Worm (Caenorhabditis elegans): Measurements from ENCODE around the gene F25H8.2.
"Not testable (repeated sequence)": the region's sequence is repeated elsewhere in the genome, so short reads cannot be mapped to it uniquely, and the experiment has no call there.

DNA sequence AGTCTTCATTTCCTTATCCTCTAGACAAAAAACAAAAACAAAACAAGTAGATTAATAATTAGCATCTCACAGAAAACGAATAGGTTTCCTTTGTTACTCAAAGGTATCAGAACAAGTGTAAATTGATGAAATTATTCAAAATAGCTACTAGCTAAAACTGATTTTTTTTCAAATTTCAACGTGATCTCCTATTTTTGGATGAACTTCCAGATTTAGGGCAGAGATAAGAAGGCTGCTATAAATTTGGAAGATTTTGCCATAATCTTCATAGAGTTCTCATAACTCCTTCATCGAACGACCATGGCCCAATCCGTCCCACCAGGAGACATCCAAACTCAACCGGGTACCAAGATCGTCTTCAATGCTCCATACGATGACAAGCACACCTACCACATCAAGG lies 37.7 kb upstream of the F25H8.2 start, which contains the start of gene msp-77:
- not testable (repeated sequence) for TF ChIP-seq ztf-23 (GFP tag; IDR thresholded peaks at IDR 0.05); tab-1 (GFP tag; IDR thresholded peaks at IDR 0.05); cog-1 (tag; optimal IDR thresholded peaks at IDR 0.05); ztf-29 (GFP tag; IDR thresholded peaks at IDR 0.05); flt-1 (GFP tag; IDR thresholded peaks at IDR 0.05); klf-2 (GFP tag; conservative IDR thresholded peaks at IDR 0.05)
